Worm (Caenorhabditis elegans) whole organism, midembryonic: Measurements from ENCODE around the gene R05G6.4.

Source experiments
- T22C8.4 ChIP-seq: fragments of 200-800 bp; sonication (Bioruptor generic); IDR thresholded peaks from 2 replicates; pipeline ENCODE4 v1.3.6; 2022; ENCODE audit warnings: missing genetic modification characterization, missing compliant biosample characterization
- flt-1 ChIP-seq: fragments of 200-800 bp; sonication (Bioruptor generic); IDR thresholded peaks from 2 replicates; pipeline ENCODE4 v1.3.6; 2022; ENCODE audit warnings: missing genetic modification characterization, missing compliant biosample characterization
- klf-2 ChIP-seq: fragments of 200-800 bp; sonication (Bioruptor generic); conservative IDR thresholded peaks from 2 replicates; pipeline ENCODE4 v1.3.6; 2022; ENCODE audit warnings: missing genetic modification reagents, missing genetic modification characterization, missing compliant biosample characterization
- ref-1 ChIP-seq: fragments of 200-800 bp; sonication (Bioruptor generic); conservative IDR thresholded peaks from 2 replicates; pipeline ENCODE4 v1.3.6; 2022; ENCODE audit warnings: missing genetic modification reagents, missing genetic modification characterization, missing compliant biosample characterization
- tab-1 ChIP-seq: fragments of 200-800 bp; sonication (Bioruptor generic); IDR thresholded peaks from 2 replicates; pipeline ENCODE4 v1.3.6; 2022; ENCODE audit warnings: missing genetic modification characterization, missing compliant biosample characterization
- ztf-29 ChIP-seq: fragments of 200-800 bp; sonication (Bioruptor generic); IDR thresholded peaks from 2 replicates; pipeline ENCODE4 v1.3.6; 2022; ENCODE audit warnings: missing genetic modification reagents, missing genetic modification characterization, missing compliant biosample characterization

- no peak for TF ChIP-seq ref-1 (GFP tag; lab: Robert Waterston, UW)
- no peak for TF ChIP-seq flt-1 (GFP tag; lab: Robert Waterston, UW)
- TF ChIP-seq T22C8.4 = no peak
- no peak for TF ChIP-seq ztf-29
- no peak for TF ChIP-seq klf-2
- TF ChIP-seq tab-1 = no peak
Observed at ce11 chrIV:7497750-7498149, 15.3 kb upstream of the R05G6.4 start, which contains the start of gene egas-4.
